Worm (Caenorhabditis elegans) whole organism, dauer: ENCODE data around the gene nhr-291.

Source experiments
- unc-62 ChIP-seq: sonication (generic microtip); optimal IDR thresholded peaks from 2 replicates; lab custom pipeline; 2017; ENCODE audit warnings: missing biosample characterization, missing genetic modification reagents, missing genetic modification characterization

nhr-291 gene

DNA sequence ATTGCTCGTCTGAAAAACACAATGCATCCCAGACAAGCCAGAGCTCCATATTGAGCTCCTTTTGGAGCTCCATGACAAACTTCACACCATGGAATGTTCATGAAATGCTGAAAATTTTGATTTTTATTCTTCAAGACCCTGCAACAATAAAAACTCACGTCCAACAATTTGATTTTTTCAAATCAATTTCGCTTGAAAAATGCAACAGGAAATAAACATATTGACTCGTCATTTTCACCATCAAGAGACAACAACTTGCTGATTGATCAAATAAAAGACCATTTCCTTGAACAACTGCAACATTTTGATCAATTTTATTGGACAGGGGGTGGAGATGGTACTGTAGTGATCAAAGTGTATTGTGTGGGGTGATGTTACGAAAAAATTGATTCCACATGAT lies 50.9 kb downstream of the nhr-291 start, which contains the start of gene nhr-269:
Gene nhr-269, minus strand, starts transcription at position 101 of the 400 bp plus-strand sequence.
- TF ChIP-seq unc-62 (GFP tag; lab: Kevin White, UChicago): no peak
